Worm (Caenorhabditis elegans): ENCODE data around the gene T28A8.3.

T28A8.3 gene

DNA sequence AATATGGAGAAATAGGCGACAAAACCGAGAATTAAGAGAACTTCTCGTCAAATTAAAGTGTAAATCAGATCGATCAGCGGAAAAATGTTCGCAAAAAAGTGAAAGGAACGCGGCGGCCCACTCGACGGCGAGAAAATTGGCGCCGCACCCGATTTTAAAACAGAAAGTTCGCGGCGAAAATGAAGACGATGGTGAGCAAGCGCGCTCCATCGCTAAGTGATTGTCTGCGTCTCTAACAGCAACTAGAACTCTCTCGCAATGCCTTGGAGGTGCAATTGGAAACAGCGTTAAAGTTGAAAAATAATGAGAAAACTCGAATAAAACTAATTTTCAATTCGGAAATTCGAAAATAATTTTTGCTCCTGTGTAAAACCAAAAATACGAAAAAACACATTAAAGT is 24.2 kb downstream of the T28A8.3 start (continued):
- TF ChIP-seq snpc-4 (GFP tag; optimal IDR thresholded peaks at IDR 0.05) (no peak), snpc-4 (tag; optimal IDR thresholded peaks at IDR 0.05) (peak in 2 of 4 experiments; percentile 15 to 16), nhr-27 (tag; optimal IDR thresholded peaks at IDR 0.05) (no peak)

DNA sequence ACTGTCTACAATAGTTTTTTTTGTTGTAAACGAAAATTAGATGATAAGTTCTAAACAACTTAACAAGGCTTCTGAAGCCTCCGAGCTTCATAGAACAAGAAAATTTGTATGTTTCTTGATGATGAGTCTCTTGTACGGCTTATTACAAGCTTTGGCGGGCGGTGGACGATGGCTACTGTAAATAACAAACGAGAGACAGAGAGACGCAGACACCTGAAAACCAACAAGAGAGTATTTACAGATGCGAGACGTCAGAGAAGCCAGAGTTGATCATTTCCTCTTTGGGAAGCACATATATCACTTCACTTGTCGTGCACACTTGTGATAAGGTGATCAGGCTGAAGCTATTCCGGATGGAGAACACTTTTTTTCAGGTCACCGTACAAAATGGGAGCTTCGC is 25.0 kb downstream of the T28A8.3 start:
- TF ChIP-seq F22D6.2 (tag; optimal IDR thresholded peaks at IDR 0.05): no peak
- peak; percentile 51; the same call in 1 of the 2 replicates for TF ChIP-seq hmg-1.2 (GFP tag; IDR thresholded peaks at IDR 0.05)
- TF ChIP-seq Y53F4B.3 (GFP tag; IDR thresholded peaks at IDR 0.05): no peak

DNA sequence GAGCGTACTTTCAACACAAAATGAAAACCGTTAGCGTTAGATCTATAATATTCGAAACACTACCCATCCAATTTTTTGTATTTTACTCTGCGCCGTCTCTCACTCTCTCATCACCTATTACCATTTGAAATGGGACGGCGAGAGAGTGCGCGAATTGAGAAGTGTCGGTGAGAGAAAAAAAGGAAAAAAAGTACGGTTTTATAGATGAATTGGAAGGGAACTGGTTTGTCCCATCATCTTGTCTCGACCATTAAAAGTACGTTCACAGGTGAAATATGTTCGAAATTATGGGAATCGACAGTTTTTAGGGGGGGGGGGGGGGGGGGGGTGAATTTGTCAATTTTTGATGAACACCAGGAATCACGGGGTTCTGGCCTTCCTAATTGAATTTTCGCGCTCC is 28.9 kb downstream of the T28A8.3 start:
- TF ChIP-seq hmg-1.2 (GFP tag; IDR thresholded peaks at IDR 0.05): 0 out of 2 replicates have a peak, but pooled peaks have one; percentile 10
- peak; percentile 36; the same call in 1 of the 2 replicates for TF ChIP-seq egrh-3 (GFP tag; IDR thresholded peaks at IDR 0.05)
- TF ChIP-seq somi-1 (GFP tag; optimal IDR thresholded peaks at IDR 0.05): no peak

DNA sequence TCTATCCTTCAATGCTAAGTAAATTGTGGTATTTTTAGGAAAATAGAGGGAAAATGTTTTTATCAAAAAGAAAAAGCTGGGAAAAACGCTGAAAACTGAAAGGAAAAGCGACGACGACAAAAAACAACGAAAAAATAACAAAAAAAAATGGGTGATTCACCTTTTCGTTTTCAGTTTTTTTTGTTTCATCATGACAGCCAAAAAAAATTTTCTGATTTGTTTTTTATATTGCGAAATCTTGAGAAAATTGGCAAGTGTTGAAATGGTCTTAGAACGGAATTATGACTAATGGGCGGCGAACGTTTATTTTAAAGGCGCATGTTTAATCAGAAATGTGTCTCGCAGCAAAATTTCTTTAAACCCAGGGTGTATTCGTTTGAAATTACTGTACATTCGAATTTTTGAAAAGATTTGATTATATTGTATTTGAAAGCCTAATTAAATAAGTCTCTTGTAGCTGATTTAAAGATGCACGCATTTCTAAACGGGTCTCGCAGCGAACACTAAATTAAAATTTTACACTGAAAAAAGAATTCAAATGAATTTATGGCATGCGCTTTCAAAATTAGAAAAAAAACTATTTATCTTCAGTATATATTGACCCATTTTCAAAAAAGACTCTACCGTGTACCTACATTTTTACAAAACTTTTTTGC is 30.0 kb downstream of the T28A8.3 start:
- TF ChIP-seq cebp-1 (GFP tag; IDR thresholded peaks at IDR 0.05): peak; percentile 76
- TF ChIP-seq cebp-1 (tag; optimal IDR thresholded peaks at IDR 0.05): peak; percentile 93
- no peak for TF ChIP-seq aptf-2 (GFP tag; conservative IDR thresholded peaks at IDR 0.05)

- TF ChIP-seq zfh-2 (GFP tag; conservative IDR thresholded peaks at IDR 0.05) (peak; percentile 59), dpl-1 (GFP tag; optimal IDR thresholded peaks at IDR 0.05) (no peak)
Observed at ce11 chrIII:13540791-13541190, 35.0 kb downstream of the T28A8.3 start.

ce11 chrIII:13542458-13542857 is 36.6 kb downstream of the T28A8.3 start:
- TF ChIP-seq athp-1 (tag; optimal IDR thresholded peaks at IDR 0.05) (no peak), T07F8.4 (tag; optimal IDR thresholded peaks at IDR 0.05) (no peak), F10E7.11 (tag; optimal IDR thresholded peaks at IDR 0.05) (no peak), mel-28 (tag; optimal IDR thresholded peaks at IDR 0.05; ENCODE audit: borderline replicate concordance) (no peak), nfyb-1 (GFP tag; IDR thresholded peaks at IDR 0.05) (peak; percentile 9; the same call in 1 of the 2 replicates), aptf-2 (GFP tag; conservative IDR thresholded peaks at IDR 0.05) (no peak), nhr-80 (tag; optimal IDR thresholded peaks at IDR 0.05) (peak; percentile 58), nfya-1 (tag; optimal IDR thresholded peaks at IDR 0.05; ENCODE audit: borderline replicate concordance, insufficient read depth) (no peak), let-607 (tag; optimal IDR thresholded peaks at IDR 0.05) (no peak), attf-5 (GFP tag; optimal IDR thresholded peaks at IDR 0.05) (no peak), ekl-4 (GFP tag; IDR thresholded peaks at IDR 0.05) (no peak), Y67H2A.10 (GFP tag; conservative IDR thresholded peaks at IDR 0.05) (no peak), zim-3 (tag; optimal IDR thresholded peaks at IDR 0.05) (no peak)

- no peak for TF ChIP-seq T26A5.8 (tag; optimal IDR thresholded peaks at IDR 0.05)
- TF ChIP-seq nhr-179 (tag; optimal IDR thresholded peaks at IDR 0.05): no peak
- no peak for TF ChIP-seq sdz-38 (tag; optimal IDR thresholded peaks at IDR 0.05)
- no peak for TF ChIP-seq snpc-1.3 (tag; optimal IDR thresholded peaks at IDR 0.05; ENCODE audit: insufficient read depth)
- TF ChIP-seq D2030.7 (GFP tag; IDR thresholded peaks at IDR 0.05): no peak
- no peak for TF ChIP-seq snpc-1.1 (tag; optimal IDR thresholded peaks at IDR 0.05; ENCODE audit: insufficient read depth)
- TF ChIP-seq nfya-1 (tag; optimal IDR thresholded peaks at IDR 0.05; ENCODE audit: borderline replicate concordance, insufficient read depth): no peak
- no peak for TF ChIP-seq Y53F4B.3 (GFP tag; IDR thresholded peaks at IDR 0.05)
- TF ChIP-seq let-526 (GFP tag; IDR thresholded peaks at IDR 0.05): no peak
- TF ChIP-seq hmg-1.2 (GFP tag; IDR thresholded peaks at IDR 0.05): no peak
- TF ChIP-seq ccch-3 (GFP tag; optimal IDR thresholded peaks at IDR 0.05): no peak
- no peak for TF ChIP-seq F57C9.4 (tag; optimal IDR thresholded peaks at IDR 0.05)
- TF ChIP-seq lag-1 (GFP tag; IDR thresholded peaks at IDR 0.05): no peak
- no peak for TF ChIP-seq mcd-1 (GFP tag; IDR thresholded peaks at IDR 0.05)
- no peak for TF ChIP-seq ceh-100 (GFP tag; IDR thresholded peaks at IDR 0.05)
Observed at ce11 chrIII:13543434-13543833, 37.6 kb downstream of the T28A8.3 start, which contains the start of gene acs-5. Gene acs-5, minus strand, starts transcription at chrIII:13543534.

All from whole organism, young adult.